Fruit fly (Drosophila melanogaster): ENCODE measurements around the gene CG33490.

The CG33490 gene

DNA sequence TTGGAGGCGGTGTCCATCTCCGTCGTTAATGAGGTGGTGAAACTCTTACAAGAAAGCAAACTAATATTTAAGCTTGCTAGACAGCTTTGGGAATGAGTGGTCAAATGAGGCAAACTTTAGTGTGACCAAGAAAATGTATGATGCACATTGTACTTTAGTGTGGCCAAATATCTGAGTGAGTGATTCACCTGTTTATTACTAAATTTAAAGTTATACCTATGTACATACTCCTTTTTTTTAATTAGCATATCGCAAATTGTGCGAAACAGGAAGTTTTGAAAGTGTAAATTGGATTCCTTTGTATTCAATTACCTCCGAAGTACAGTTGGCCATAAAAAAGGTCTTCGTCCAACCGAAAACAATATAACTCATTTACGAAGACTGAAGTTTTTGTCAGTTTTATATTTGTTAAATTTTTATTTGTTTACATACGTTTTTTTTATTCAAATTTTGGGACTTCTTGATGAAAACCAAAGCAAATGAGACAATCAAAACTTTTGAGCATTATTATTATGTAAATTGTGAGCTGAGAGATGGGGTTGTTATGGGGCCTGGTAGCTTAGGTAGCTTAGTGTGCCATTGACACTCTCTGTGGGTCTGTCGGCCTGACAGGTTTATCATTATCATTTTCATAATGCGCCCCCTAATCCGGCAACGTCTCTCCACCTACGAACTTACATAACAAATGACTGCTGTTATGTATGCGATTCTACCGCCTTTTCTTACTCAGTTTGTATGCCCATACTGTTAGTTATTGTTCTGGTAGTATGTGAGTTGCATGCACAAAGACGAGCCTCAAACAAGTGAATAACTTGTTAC is 34.7 kb downstream of the CG33490 start:
- TF ChIP-seq CG8478 (optimal IDR thresholded peaks at IDR 0.05) (no peak), usp (GFP tag; optimal IDR thresholded peaks at IDR 0.05) (no peak), psq (optimal IDR thresholded peaks at IDR 0.05) (no peak), Dll (optimal IDR thresholded peaks at IDR 0.05) (no peak), pan (optimal IDR thresholded peaks at IDR 0.05) (no peak), EcR (GFP tag; optimal IDR thresholded peaks at IDR 0.05) (no peak)

DNA sequence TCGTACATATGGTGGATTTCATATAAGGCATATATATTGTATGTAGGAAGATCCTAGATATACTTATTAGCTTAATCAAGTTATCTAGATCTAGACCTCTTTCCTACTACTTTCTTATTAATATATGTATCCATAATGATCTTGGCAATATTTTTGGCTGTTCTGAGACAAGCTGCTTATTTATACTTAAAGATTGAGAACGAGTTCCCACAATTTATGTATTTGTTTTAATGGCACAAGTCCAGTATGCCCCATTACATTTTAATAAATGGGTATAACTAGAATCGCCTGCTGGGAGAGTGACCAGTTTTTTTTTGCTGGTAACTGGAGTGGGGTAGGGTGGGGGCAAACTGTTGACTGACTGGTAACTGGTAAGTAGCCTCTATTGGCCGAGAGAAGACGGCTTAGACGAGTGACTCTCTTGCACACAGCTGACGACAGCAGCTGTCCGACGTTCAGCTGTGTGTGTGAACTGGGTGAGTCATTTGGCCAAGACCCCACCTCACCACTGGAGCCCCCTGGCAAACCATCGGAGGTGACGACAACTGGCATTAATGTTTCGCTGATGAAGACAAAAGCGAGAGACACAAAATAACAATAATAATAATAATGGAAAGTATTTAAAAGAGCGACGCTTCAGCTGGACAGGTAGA is 37.6 kb downstream of the CG33490 start:
- no peak for TF ChIP-seq psq (optimal IDR thresholded peaks at IDR 0.05)
- no peak for TF ChIP-seq pan (optimal IDR thresholded peaks at IDR 0.05)
- no peak for TF ChIP-seq Dll (optimal IDR thresholded peaks at IDR 0.05)
- no peak for TF ChIP-seq EcR (GFP tag; optimal IDR thresholded peaks at IDR 0.05)
- TF ChIP-seq CG8478 (optimal IDR thresholded peaks at IDR 0.05) = no peak
- TF ChIP-seq usp (GFP tag; optimal IDR thresholded peaks at IDR 0.05) = no peak

DNA sequence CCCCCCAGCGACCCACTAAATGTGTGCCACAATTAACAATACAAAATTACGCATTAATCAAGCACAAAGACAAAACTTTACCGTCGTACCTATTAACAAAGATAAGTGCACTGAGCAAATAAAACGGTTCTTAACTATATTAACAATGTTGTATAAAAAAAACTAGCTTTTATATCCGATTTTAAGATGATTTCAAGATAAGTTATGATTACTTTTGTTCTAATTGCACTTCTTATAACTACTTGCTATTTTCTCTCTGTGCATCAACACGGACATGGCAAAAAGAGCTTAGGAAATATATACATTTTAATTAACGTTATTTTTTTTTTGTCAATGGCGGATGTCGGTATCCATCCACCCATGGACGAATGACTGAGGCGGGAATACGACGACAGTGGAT is 38.3 kb downstream of the CG33490 start:
- TF ChIP-seq EcR (GFP tag; optimal IDR thresholded peaks at IDR 0.05) = no peak
- TF ChIP-seq usp (GFP tag; optimal IDR thresholded peaks at IDR 0.05) = no peak
- TF ChIP-seq Dll (optimal IDR thresholded peaks at IDR 0.05) = no peak

DNA sequence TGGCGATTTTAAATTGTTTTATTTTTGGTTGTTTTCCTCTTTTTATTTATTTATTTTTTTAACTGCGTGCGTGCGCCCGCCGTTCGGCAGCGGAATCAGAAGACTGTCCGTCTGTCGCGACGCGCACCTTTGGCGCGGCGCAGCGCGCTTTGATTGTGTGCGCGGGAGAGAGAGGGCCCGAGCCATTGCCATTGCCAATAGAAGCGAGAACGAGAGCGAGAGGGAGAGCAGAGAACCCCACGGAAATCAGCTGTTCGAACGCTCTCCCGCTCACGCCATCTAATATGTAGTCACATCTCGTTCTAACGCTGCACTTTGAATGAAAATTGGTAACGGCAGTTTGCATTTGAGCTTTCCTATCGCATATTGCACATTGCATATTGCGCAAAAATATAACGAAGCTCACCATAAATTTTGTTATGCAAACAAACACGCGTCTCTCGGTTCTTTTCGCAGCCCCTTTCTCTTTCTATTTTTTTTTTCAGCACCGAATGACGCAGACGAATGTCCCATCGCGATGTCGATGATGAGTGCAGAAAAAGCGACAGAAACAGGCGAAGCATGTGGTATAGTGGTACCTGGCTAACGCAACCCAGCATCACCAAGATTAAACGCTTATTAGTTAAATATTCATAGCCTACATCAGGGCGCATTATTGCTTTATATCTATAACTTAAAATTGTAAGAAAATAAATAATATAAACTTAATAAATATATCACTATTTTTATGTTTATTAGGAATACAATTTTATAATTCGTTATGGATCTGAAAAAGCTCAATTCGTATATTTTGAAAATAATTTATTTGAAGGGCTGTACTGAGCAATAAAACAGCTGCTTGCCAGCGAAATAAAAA is 39.8 kb downstream of the CG33490 start:
- TF ChIP-seq CG8478 (optimal IDR thresholded peaks at IDR 0.05) (no peak), psq (optimal IDR thresholded peaks at IDR 0.05) (no peak), Dll (optimal IDR thresholded peaks at IDR 0.05) (no peak)

DNA sequence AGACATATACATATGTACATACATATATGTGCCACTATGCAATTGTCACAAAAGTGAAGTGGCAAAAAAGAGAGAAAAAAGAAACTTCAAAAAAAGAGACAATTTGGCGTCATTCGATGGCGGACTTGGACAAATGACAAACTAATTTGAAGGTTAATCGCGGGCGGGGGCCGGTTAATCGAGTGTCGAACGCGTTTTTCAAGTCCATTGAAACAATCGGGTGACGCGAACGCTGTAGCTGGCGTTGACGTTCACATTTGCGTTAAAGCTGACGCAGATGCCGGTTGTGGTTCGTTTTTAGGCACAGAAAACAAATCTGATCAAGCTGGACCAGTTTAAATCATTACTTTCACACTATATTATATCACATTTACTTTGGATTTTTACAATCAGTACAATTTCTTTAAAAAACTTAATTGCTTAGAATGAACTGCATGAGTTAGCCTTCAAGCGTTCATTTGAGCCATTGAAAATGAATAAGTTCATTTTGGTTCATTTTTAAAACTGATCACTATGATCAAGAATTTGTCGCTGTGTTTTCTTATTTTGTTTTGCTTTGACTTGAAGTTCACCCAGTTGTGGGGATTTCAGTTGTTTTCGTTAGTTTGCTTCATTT is 40.7 kb downstream of the CG33490 start:
- TF ChIP-seq CG8478 (optimal IDR thresholded peaks at IDR 0.05) = no peak
- no peak for TF ChIP-seq usp (GFP tag; optimal IDR thresholded peaks at IDR 0.05)
- TF ChIP-seq EcR (GFP tag; optimal IDR thresholded peaks at IDR 0.05) = no peak
- no peak for TF ChIP-seq pan (optimal IDR thresholded peaks at IDR 0.05)
- no peak for TF ChIP-seq Dll (optimal IDR thresholded peaks at IDR 0.05)
- no peak for TF ChIP-seq psq (optimal IDR thresholded peaks at IDR 0.05)

- no peak for TF ChIP-seq pan (optimal IDR thresholded peaks at IDR 0.05)
- TF ChIP-seq usp (GFP tag; optimal IDR thresholded peaks at IDR 0.05) = no peak
- TF ChIP-seq Dll (optimal IDR thresholded peaks at IDR 0.05) = no peak
- no peak for TF ChIP-seq psq (optimal IDR thresholded peaks at IDR 0.05)
- TF ChIP-seq EcR (GFP tag; optimal IDR thresholded peaks at IDR 0.05) = no peak
- no peak for TF ChIP-seq CG8478 (optimal IDR thresholded peaks at IDR 0.05)
Observed at dm6 chr3L:11531994-11532732, 42.3 kb downstream of the CG33490 start.

DNA sequence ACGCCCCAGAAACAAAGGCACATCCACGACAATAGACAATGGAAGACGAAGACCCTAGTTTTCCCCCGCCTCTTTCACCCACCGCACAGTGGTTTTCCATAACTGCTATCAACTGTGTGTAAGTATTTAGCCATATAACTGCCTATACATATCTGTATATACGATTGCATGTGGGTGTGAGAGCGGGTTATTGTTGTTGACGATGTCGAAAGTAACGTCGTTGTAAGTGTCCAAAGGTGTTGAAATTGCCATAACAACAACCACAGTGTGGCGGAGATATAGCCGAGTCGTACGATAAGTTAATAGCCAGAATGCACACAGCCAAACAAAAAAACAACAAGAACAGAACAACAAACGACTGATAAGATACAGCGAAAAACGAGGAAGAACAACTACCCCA is 43.2 kb downstream of the CG33490 start:
- TF ChIP-seq EcR (GFP tag; optimal IDR thresholded peaks at IDR 0.05) (no peak), usp (GFP tag; optimal IDR thresholded peaks at IDR 0.05) (no peak), psq (optimal IDR thresholded peaks at IDR 0.05) (no peak), CG8478 (optimal IDR thresholded peaks at IDR 0.05) (no peak), Dll (optimal IDR thresholded peaks at IDR 0.05) (no peak), pan (optimal IDR thresholded peaks at IDR 0.05) (no peak)

DNA sequence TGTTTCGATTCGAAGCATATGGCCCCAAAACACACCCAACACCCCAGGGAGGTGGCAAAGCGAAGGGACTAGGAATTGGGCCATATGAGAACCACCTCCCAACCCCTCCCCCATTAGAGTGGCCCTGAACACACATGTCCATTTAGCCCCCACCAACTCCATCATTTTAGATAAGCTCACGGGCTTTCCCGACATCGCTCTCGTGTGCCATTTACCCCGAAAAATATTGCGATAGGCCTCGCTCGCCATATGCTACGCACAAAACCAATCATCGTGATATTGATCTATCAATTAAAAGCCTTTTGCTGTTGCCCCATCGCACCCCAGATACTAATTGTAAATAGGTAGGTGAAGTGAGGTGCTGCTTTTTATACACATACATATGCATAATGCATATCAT is 44.1 kb downstream of the CG33490 start:
- TF ChIP-seq CG8478 (optimal IDR thresholded peaks at IDR 0.05) (no peak), pan (optimal IDR thresholded peaks at IDR 0.05) (no peak), usp (GFP tag; optimal IDR thresholded peaks at IDR 0.05) (no peak), Dll (optimal IDR thresholded peaks at IDR 0.05) (no peak), EcR (GFP tag; optimal IDR thresholded peaks at IDR 0.05) (no peak), psq (optimal IDR thresholded peaks at IDR 0.05) (no peak)

DNA sequence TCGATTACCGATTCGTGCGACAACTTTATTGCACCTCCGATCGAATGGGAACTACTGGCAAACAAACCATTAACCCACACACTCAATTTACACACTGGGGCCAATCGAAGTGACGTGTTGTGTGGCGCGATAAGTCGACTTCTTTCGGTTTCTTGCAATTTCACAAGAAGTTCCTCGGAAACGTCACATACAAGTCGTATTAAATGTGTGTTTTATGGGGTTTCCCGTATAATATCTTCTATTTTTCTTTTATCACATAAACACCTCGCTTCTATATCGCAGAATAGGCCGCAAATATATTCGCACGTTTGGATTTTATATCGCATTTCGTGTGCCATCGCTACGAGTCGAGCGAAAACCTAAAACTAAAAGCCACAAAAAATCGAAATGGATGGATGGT is 44.8 kb downstream of the CG33490 start:
- TF ChIP-seq Dll (optimal IDR thresholded peaks at IDR 0.05) = no peak
- no peak for TF ChIP-seq EcR (GFP tag; optimal IDR thresholded peaks at IDR 0.05)
- TF ChIP-seq pan (optimal IDR thresholded peaks at IDR 0.05) = no peak
- no peak for TF ChIP-seq CG8478 (optimal IDR thresholded peaks at IDR 0.05)

- TF ChIP-seq psq (optimal IDR thresholded peaks at IDR 0.05) (no peak), EcR (GFP tag; optimal IDR thresholded peaks at IDR 0.05) (no peak), CG8478 (optimal IDR thresholded peaks at IDR 0.05) (no peak), pan (optimal IDR thresholded peaks at IDR 0.05) (no peak), Dll (optimal IDR thresholded peaks at IDR 0.05) (no peak), usp (GFP tag; optimal IDR thresholded peaks at IDR 0.05) (no peak)
Observed at dm6 chr3L:11528397-11528923, 46.0 kb downstream of the CG33490 start.

DNA sequence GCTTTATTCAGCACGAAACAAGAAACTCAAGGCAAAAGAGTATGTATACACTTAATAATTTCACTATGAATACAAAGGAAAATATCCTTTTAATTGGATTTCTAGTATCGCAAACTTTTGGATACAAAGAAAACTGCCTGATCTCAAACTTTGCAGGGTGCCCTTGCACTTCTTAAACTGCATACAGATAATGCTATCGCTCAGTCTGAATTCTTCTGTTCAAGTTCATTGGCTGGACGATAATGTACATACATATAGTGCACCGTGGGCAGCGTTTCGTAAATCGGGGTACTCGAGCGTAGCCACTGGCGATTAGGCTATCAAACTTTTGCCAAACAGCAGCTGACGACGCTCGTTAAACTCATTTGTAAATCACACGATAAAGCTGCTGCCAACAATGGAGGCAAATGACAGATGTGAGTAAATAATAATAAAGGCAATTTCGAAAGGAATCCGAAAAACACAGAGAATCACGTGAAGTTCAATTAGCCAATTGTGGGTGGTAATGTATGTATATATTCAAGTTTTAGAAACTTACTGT is 47.7 kb downstream of the CG33490 start:
- no peak for TF ChIP-seq pan (optimal IDR thresholded peaks at IDR 0.05)
- TF ChIP-seq EcR (GFP tag; optimal IDR thresholded peaks at IDR 0.05) = no peak
- no peak for TF ChIP-seq psq (optimal IDR thresholded peaks at IDR 0.05)
- no peak for TF ChIP-seq Dll (optimal IDR thresholded peaks at IDR 0.05)
- no peak for TF ChIP-seq usp (GFP tag; optimal IDR thresholded peaks at IDR 0.05)
- TF ChIP-seq CG8478 (optimal IDR thresholded peaks at IDR 0.05) = no peak

Measured in whole organism.